Worm (Caenorhabditis elegans): ENCODE data around the gene F48E3.2.

- TF ChIP-seq ama-1 (optimal IDR thresholded peaks at IDR 0.05) (no peak), scrt-1 (GFP tag; IDR thresholded peaks at IDR 0.05) (no peak), pes-1 (GFP tag; IDR thresholded peaks at IDR 0.05) (no peak), hnd-1 (tag; optimal IDR thresholded peaks at IDR 0.05) (no peak), ceh-36 (tag; optimal IDR thresholded peaks at IDR 0.05) (no peak), F13C5.2 (tag; optimal IDR thresholded peaks at IDR 0.05) (no peak), tra-4 (tag; optimal IDR thresholded peaks at IDR 0.05) (no peak), tbx-11 (GFP tag; IDR thresholded peaks at IDR 0.05) (no peak), ets-7 (tag; optimal IDR thresholded peaks at IDR 0.05) (no peak)
Measured at ce11 chrX:7480756-7481155, 12.2 kb downstream of the F48E3.2 start, which contains the start of gene F48E3.9.
